Fruit fly (Drosophila melanogaster) whole organism, wandering third instar larva: ENCODE data around the gene CG11241.
"Not testable (repeated sequence)": the region's sequence is repeated elsewhere in the genome, so short reads cannot be mapped to it uniquely, and the experiment has no call there.

ENCODE experiments used
- Abd-B ChIP-seq: fragments of >200 bp; optimal IDR thresholded peaks from 2 replicates; lab custom pipeline; 2017; ENCODE audit warnings: missing biosample characterization, missing genetic modification characterization
- CrebA ChIP-seq: fragments of 200-800 bp; sonication (Bioruptor generic); optimal IDR thresholded peaks from 2 replicates; lab custom pipeline; 2016; ENCODE audit warnings: missing biosample characterization, mild to moderate bottlenecking, missing genetic modification characterization, borderline replicate concordance
- Hnf4 ChIP-seq: fragments of 200-800 bp; sonication (Bioruptor generic); optimal IDR thresholded peaks from 2 replicates; lab custom pipeline; 2016; ENCODE audit warnings: missing biosample characterization, mild to moderate bottlenecking, missing genetic modification characterization
- Jra ChIP-seq: sonication (Bioruptor generic); optimal IDR thresholded peaks from 2 replicates; lab custom pipeline; 2016; ENCODE audit warnings: missing biosample characterization, missing genetic modification characterization
- N ChIP-seq: fragments of >200 bp; optimal IDR thresholded peaks from 2 replicates; lab custom pipeline; 2018; ENCODE audit warnings: missing biosample characterization, missing external identifiers, missing genetic modification characterization
- OdsH ChIP-seq: fragments of 200-800 bp; sonication (Bioruptor generic); optimal IDR thresholded peaks from 2 replicates; lab custom pipeline; 2016; ENCODE audit warnings: missing biosample characterization, mild to moderate bottlenecking, missing genetic modification characterization
- Sp1 ChIP-seq: fragments of 200-800 bp; sonication (Bioruptor generic); optimal IDR thresholded peaks from 3 replicates; lab custom pipeline; 2019; ENCODE audit warnings: missing biosample characterization, mild to moderate bottlenecking, missing genetic modification characterization, moderate library complexity
- jim ChIP-seq: fragments of 175-275, 200-325 bp; sonication (Bioruptor generic); optimal IDR thresholded peaks from 2 replicates; lab custom pipeline; 2016; ENCODE audit warnings: missing biosample characterization, mild to moderate bottlenecking, missing genetic modification characterization
- lola ChIP-seq: fragments of >200 bp; optimal IDR thresholded peaks from 2 replicates; lab custom pipeline; 2017; ENCODE audit warnings: missing biosample characterization, missing genetic modification characterization
- pan ChIP-seq: fragments of >200 bp; optimal IDR thresholded peaks from 2 replicates; lab custom pipeline; 2017

CG11241 gene

DNA sequence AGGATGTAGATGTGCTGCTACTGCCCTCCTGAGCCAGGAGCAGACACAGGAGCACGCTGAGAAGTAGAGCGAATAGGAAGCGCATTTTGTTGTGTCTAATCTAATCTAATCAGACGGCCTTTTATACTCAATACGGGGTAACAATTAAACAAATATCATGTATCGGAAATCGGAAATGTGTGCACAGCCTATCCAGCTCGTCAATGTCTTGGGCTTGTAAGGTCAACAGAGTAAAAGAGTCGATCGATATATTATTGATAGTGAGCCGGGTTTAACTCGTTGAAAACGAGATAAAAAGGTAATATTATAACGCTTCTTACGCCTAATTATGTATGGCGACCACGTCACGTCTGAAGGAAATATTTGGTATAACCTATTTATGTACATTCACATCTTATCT is 45.8 kb downstream of the CG11241 start, which contains the start of gene CG14454:
Gene CG14454 (minus strand): TSS at position 101 of the 400 bp plus-strand sequence.
- not testable (repeated sequence) for TF ChIP-seq OdsH (GFP tag; lab: Kevin White, UChicago); pan (lab: Kevin White, UChicago); Abd-B (GFP tag; lab: Kevin White, UChicago)

DNA sequence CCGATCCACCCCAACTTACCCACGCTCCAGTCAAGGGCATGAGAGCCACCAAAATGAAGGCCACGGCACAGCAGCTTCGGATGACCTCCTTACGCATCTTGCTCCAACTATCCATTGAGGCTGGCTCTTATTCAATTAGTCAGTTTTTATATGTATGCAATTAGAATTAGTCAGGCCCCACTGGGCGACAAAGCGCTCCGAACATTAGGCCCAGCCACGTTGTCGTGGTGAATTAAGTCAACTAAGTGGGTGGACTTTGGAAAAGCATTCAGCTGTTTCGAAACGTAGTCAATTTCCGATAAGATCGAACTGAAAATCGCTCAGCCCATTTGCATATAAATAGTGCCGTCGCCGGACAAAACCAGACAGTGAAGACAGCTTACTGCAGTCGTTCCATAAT is 51.2 kb downstream of the CG11241 start, which contains the start of the genes CG14455 and CG14456:
Gene CG14455 (minus strand): TSS at position 101 of the 400 bp plus-strand sequence.
Gene CG14456 (plus strand): TSS at position 236 of the 400 bp plus-strand sequence.
- TF ChIP-seq Jra (GFP tag; lab: Kevin White, UChicago) (no peak), Hnf4 (GFP tag; lab: Kevin White, UChicago) (no peak), lola (GFP tag; lab: Kevin White, UChicago) (no peak), CrebA (GFP tag; lab: Kevin White, UChicago) (no peak), N (GFP tag; lab: Kevin White, UChicago) (no peak), jim (no peak), Sp1 (no peak)
- TF ChIP-seq, all 38 proteins: peak for 0
